Comparison of ENCODE assay signal across 4 worm cellular contexts in the genomic region with DNA sequence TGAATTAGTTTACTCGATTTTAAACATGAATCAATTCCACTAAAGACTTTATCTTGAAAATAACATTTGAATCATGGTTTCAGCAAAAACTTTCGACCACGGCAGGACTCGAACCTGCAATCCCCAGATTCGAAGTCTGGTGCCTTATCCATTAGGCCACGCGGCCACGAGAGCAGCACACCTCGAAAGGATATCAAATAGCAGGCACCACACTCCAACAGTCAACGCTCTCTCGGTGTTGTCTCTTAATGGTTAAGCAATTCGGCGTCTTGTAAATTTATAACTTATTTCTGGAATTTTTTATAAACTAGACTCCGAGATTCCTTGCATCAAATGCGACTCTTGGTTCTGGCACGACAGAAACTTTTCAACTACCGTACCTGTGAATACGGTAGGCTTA.
TF ChIP-seq lines count a peak whose summit lies in the region.

No protein-coding gene starts in this region.

TF ChIP-seq in whole organism, L2 larva, 48 proteins besides CTCF, POLR2A, EP300 and RAD21 (continued from another document):
- TF ChIP-seq sma-9 (GFP tag; optimal IDR thresholded peaks at IDR 0.05; lab: Kevin White, UChicago), result peak; percentile 55
- TF ChIP-seq sma-9 (tag; optimal IDR thresholded peaks at IDR 0.05; lab: Kevin White, UChicago), result no peak
- TF ChIP-seq nhr-12 (tag; optimal IDR thresholded peaks at IDR 0.05; lab: Kevin White, UChicago), result no peak
- TF ChIP-seq egl-27 (tag; optimal IDR thresholded peaks at IDR 0.05; lab: Kevin White, UChicago), result no peak
- peak; percentile 61 to 78 for TF ChIP-seq lsy-2 (tag; optimal IDR thresholded peaks at IDR 0.05; lab: Kevin White, UChicago)
- peak; percentile 61 for TF ChIP-seq crh-2 (tag; optimal IDR thresholded peaks at IDR 0.05; lab: Kevin White, UChicago)
- TF ChIP-seq nhr-6 (tag; optimal IDR thresholded peaks at IDR 0.05; lab: Kevin White, UChicago), result no peak
- peak; percentile 52 for TF ChIP-seq unc-55 (GFP tag; optimal IDR thresholded peaks at IDR 0.05; lab: Kevin White, UChicago)
- TF ChIP-seq nhr-21 (tag; optimal IDR thresholded peaks at IDR 0.05; lab: Kevin White, UChicago), result peak; percentile 74
- TF ChIP-seq C34F6.9 (tag; optimal IDR thresholded peaks at IDR 0.05; lab: Kevin White, UChicago), result peak; percentile 44
- TF ChIP-seq F13H6.1 (tag; optimal IDR thresholded peaks at IDR 0.05; lab: Kevin White, UChicago), result peak; percentile 55
- TF ChIP-seq ceh-16 (tag; optimal IDR thresholded peaks at IDR 0.05; lab: Kevin White, UChicago), result no peak
- no peak for TF ChIP-seq unc-62 (GFP tag; optimal IDR thresholded peaks at IDR 0.05; lab: Kevin White, UChicago)
- no peak for TF ChIP-seq unc-39 (tag; optimal IDR thresholded peaks at IDR 0.05; lab: Kevin White, UChicago)
- peak; percentile 73 for TF ChIP-seq nhr-129 (tag; optimal IDR thresholded peaks at IDR 0.05; lab: Kevin White, UChicago)
- TF ChIP-seq dmd-4 (tag; optimal IDR thresholded peaks at IDR 0.05; lab: Kevin White, UChicago), result no peak
- TF ChIP-seq nhr-10 (tag; optimal IDR thresholded peaks at IDR 0.05; lab: Kevin White, UChicago), result no peak
- TF ChIP-seq mab-5 (tag; optimal IDR thresholded peaks at IDR 0.05; lab: Kevin White, UChicago), result no peak
- TF ChIP-seq Y55F3AM.14 (GFP tag; optimal IDR thresholded peaks at IDR 0.05; lab: Kevin White, UChicago), result peak; percentile 63
- no peak for TF ChIP-seq alr-1 (tag; optimal IDR thresholded peaks at IDR 0.05; lab: Kevin White, UChicago)
- TF ChIP-seq peb-1 (tag; optimal IDR thresholded peaks at IDR 0.05; lab: Kevin White, UChicago), result no peak
- no peak for TF ChIP-seq lin-39 (tag; optimal IDR thresholded peaks at IDR 0.05; lab: Kevin White, UChicago)

TF ChIP-seq in whole organism, L4 larva, 104 proteins besides CTCF, POLR2A, EP300 and RAD21 (continued from another document and continues in another):
- TF ChIP-seq dmd-8 (GFP tag; IDR thresholded peaks at IDR 0.05; lab: Robert Waterston, UW) (peak; percentile 86), mdl-1 (tag; optimal IDR thresholded peaks at IDR 0.05; lab: Kevin White, UChicago) (no peak), dmd-6 (GFP tag; IDR thresholded peaks at IDR 0.05; lab: Robert Waterston, UW) (peak; percentile 54), sdz-12 (GFP tag; optimal IDR thresholded peaks at IDR 0.05; lab: Kevin White, UChicago) (peak; percentile 53), nhr-237 (tag; optimal IDR thresholded peaks at IDR 0.05; lab: Kevin White, UChicago) (no peak), fkh-10 (GFP tag; optimal IDR thresholded peaks at IDR 0.05; lab: Kevin White, UChicago) (no peak), ctbp-1 (GFP tag; IDR thresholded peaks at IDR 0.05; lab: Robert Waterston, UW) (peak; percentile 87), nhr-76 (tag; optimal IDR thresholded peaks at IDR 0.05; lab: Kevin White, UChicago) (no peak), lsy-2 (tag; optimal IDR thresholded peaks at IDR 0.05; lab: Kevin White, UChicago) (peak; percentile 13 to 88), nhr-77 (tag; optimal IDR thresholded peaks at IDR 0.05; lab: Kevin White, UChicago) (no peak), spr-3 (GFP tag; optimal IDR thresholded peaks at IDR 0.05; lab: Kevin White, UChicago) (peak; percentile 84), mxl-3 (GFP tag; optimal IDR thresholded peaks at IDR 0.05; lab: Kevin White, UChicago) (no peak), nhr-25 (tag; optimal IDR thresholded peaks at IDR 0.05; lab: Kevin White, UChicago; ENCODE audit: borderline replicate concordance, insufficient read depth) (peak; percentile 79), egl-27 (tag; optimal IDR thresholded peaks at IDR 0.05; lab: Kevin White, UChicago) (no peak), madf-9 (GFP tag; conservative IDR thresholded peaks at IDR 0.05; lab: Robert Waterston, UW) (peak; percentile 52; the same call in 1 of the 2 replicates), lin-15B (tag; optimal IDR thresholded peaks at IDR 0.05; lab: Kevin White, UChicago) (no peak), ceh-32 (tag; optimal IDR thresholded peaks at IDR 0.05; lab: Kevin White, UChicago; ENCODE audit: poor library complexity) (no peak), T26A8.4 (GFP tag; IDR thresholded peaks at IDR 0.05; lab: Robert Waterston, UW) (peak; percentile 87), Y5F2A.4 (GFP tag; optimal IDR thresholded peaks at IDR 0.05; lab: Kevin White, UChicago) (peak; percentile 77), nhr-42 (GFP tag; IDR thresholded peaks at IDR 0.05; lab: Robert Waterston, UW) (peak; percentile 78), T20F7.1 (GFP tag; optimal IDR thresholded peaks at IDR 0.05; lab: Kevin White, UChicago) (no peak), lin-13 (GFP tag; optimal IDR thresholded peaks at IDR 0.05; lab: Kevin White, UChicago) (peak; percentile 64), R02D3.7 (tag; optimal IDR thresholded peaks at IDR 0.05; lab: Kevin White, UChicago) (no peak), attf-4 (tag; optimal IDR thresholded peaks at IDR 0.05; lab: Kevin White, UChicago) (no peak), lim-7 (GFP tag; IDR thresholded peaks at IDR 0.05; lab: Robert Waterston, UW) (peak; percentile 84), madf-5 (GFP tag; IDR thresholded peaks at IDR 0.05; lab: Robert Waterston, UW) (peak; percentile 29 to 88; a peak in 3 of 4 replicates), lin-39 (tag; optimal IDR thresholded peaks at IDR 0.05; lab: Kevin White, UChicago) (no peak), gei-8 (GFP tag; optimal IDR thresholded peaks at IDR 0.05; lab: Kevin White, UChicago) (peak; percentile 80), ceh-28 (tag; optimal IDR thresholded peaks at IDR 0.05; lab: Kevin White, UChicago) (no peak), hlh-30 (tag; optimal IDR thresholded peaks at IDR 0.05; lab: Kevin White, UChicago; ENCODE audit: insufficient read depth) (peak; percentile 69), hmg-1.1 (GFP tag; IDR thresholded peaks at IDR 0.05; lab: Robert Waterston, UW) (peak; percentile 75), set-16 (GFP tag; IDR thresholded peaks at IDR 0.05; lab: Robert Waterston, UW) (no peak), F49E8.2 (tag; optimal IDR thresholded peaks at IDR 0.05; lab: Kevin White, UChicago; ENCODE audit: borderline replicate concordance) (peak; percentile 59), aha-1 (tag; lab: Kevin White, UChicago) (peak; percentile 35), jun-1 (tag; optimal IDR thresholded peaks at IDR 0.05; lab: Kevin White, UChicago) (no peak), F37D6.2 (tag; optimal IDR thresholded peaks at IDR 0.05; lab: Kevin White, UChicago) (peak; percentile 41)

TF ChIP-seq in whole organism, late embryonic, 69 proteins besides CTCF, POLR2A, EP300 and RAD21 (continued from another document and continues in another):
- TF ChIP-seq hlh-6 (tag; optimal IDR thresholded peaks at IDR 0.05; lab: Kevin White, UChicago), result peak; percentile 90
- TF ChIP-seq ztf-16 (tag; optimal IDR thresholded peaks at IDR 0.05; lab: Kevin White, UChicago), result peak; percentile 90
- peak; percentile 89 for TF ChIP-seq ceh-19 (GFP tag; optimal IDR thresholded peaks at IDR 0.05; lab: Kevin White, UChicago)
- no peak for TF ChIP-seq pha-4 (tag; optimal IDR thresholded peaks at IDR 0.05; lab: Kevin White, UChicago)
- peak; percentile 78 for TF ChIP-seq sdc-2 (tag; optimal IDR thresholded peaks at IDR 0.05; lab: Kevin White, UChicago)
- TF ChIP-seq K02D7.2 (tag; optimal IDR thresholded peaks at IDR 0.05; lab: Kevin White, UChicago), result peak; percentile 66
- peak; percentile 61 for TF ChIP-seq rnt-1 (tag; optimal IDR thresholded peaks at IDR 0.05; lab: Kevin White, UChicago)
- TF ChIP-seq syd-9 (tag; optimal IDR thresholded peaks at IDR 0.05; lab: Kevin White, UChicago), result peak; percentile 87
- peak; percentile 85 for TF ChIP-seq gmeb-2 (tag; optimal IDR thresholded peaks at IDR 0.05; lab: Kevin White, UChicago)
- peak; percentile 30 for TF ChIP-seq ceh-30 (tag; optimal IDR thresholded peaks at IDR 0.05; lab: Kevin White, UChicago)
- peak; percentile 78 for TF ChIP-seq unc-3 (GFP tag; conservative IDR thresholded peaks at IDR 0.05; lab: Robert Waterston, UW)
- TF ChIP-seq unc-3 (tag; optimal IDR thresholded peaks at IDR 0.05; lab: Kevin White, UChicago), result peak; percentile 86
- TF ChIP-seq mec-3 (tag; optimal IDR thresholded peaks at IDR 0.05; lab: Kevin White, UChicago; ENCODE audit: borderline replicate concordance), result no peak
- peak; percentile 83 for TF ChIP-seq hlh-13 (GFP tag; optimal IDR thresholded peaks at IDR 0.05; lab: Kevin White, UChicago)
- peak; percentile 84 for TF ChIP-seq T23F11.4 (GFP tag; optimal IDR thresholded peaks at IDR 0.05; lab: Kevin White, UChicago)
- no peak for TF ChIP-seq pag-3 (tag; optimal IDR thresholded peaks at IDR 0.05; lab: Kevin White, UChicago; ENCODE audit: borderline replicate concordance)
- peak; percentile 42 for TF ChIP-seq ceh-22 (tag; optimal IDR thresholded peaks at IDR 0.05; lab: Kevin White, UChicago)
- peak; percentile 15 for TF ChIP-seq ets-4 (tag; optimal IDR thresholded peaks at IDR 0.05; lab: Kevin White, UChicago)
- peak; percentile 46 for TF ChIP-seq pqm-1 (tag; optimal IDR thresholded peaks at IDR 0.05; lab: Kevin White, UChicago)
- peak; percentile 79 for TF ChIP-seq ceh-48 (tag; optimal IDR thresholded peaks at IDR 0.05; lab: Kevin White, UChicago)
- peak; percentile 65 for TF ChIP-seq dmd-4 (tag; optimal IDR thresholded peaks at IDR 0.05; lab: Kevin White, UChicago; ENCODE audit: borderline replicate concordance)
- peak; percentile 67 for TF ChIP-seq C08G9.2 (tag; optimal IDR thresholded peaks at IDR 0.05; lab: Kevin White, UChicago)
- peak; percentile 69 for TF ChIP-seq fax-1 (tag; optimal IDR thresholded peaks at IDR 0.05; lab: Kevin White, UChicago)
- peak; percentile 54 for TF ChIP-seq zip-5 (tag; optimal IDR thresholded peaks at IDR 0.05; lab: Kevin White, UChicago)
- peak; percentile 41 for TF ChIP-seq nfya-1 (tag; optimal IDR thresholded peaks at IDR 0.05; lab: Kevin White, UChicago)
- peak; percentile 85 for TF ChIP-seq ceh-45 (GFP tag; IDR thresholded peaks at IDR 0.05; lab: Robert Waterston, UW)
- peak; percentile 83 for TF ChIP-seq sox-2 (GFP tag; IDR thresholded peaks at IDR 0.05; lab: Robert Waterston, UW)
- TF ChIP-seq C38D4.7 (GFP tag; optimal IDR thresholded peaks at IDR 0.05; lab: Kevin White, UChicago), result peak; percentile 86
- TF ChIP-seq nhr-11 (tag; optimal IDR thresholded peaks at IDR 0.05; lab: Kevin White, UChicago), result no peak
- TF ChIP-seq che-1 (tag; optimal IDR thresholded peaks at IDR 0.05; lab: Kevin White, UChicago), result peak; percentile 87
- no peak for TF ChIP-seq pax-1 (tag; optimal IDR thresholded peaks at IDR 0.05; lab: Kevin White, UChicago)
- TF ChIP-seq ceh-31 (tag; optimal IDR thresholded peaks at IDR 0.05; lab: Kevin White, UChicago), result peak; percentile 69
- peak; percentile 91 for TF ChIP-seq tbx-2 (tag; optimal IDR thresholded peaks at IDR 0.05; lab: Kevin White, UChicago)
- TF ChIP-seq ceh-9 (tag; optimal IDR thresholded peaks at IDR 0.05; lab: Kevin White, UChicago), result peak; percentile 53
- TF ChIP-seq hlh-15 (tag; optimal IDR thresholded peaks at IDR 0.05; lab: Kevin White, UChicago), result peak; percentile 69
- peak; percentile 45 for TF ChIP-seq ceh-24 (tag; optimal IDR thresholded peaks at IDR 0.05; lab: Kevin White, UChicago)
- peak; percentile 83 for TF ChIP-seq ttx-3 (tag; optimal IDR thresholded peaks at IDR 0.05; lab: Kevin White, UChicago)
- TF ChIP-seq dve-1 (tag; optimal IDR thresholded peaks at IDR 0.05; lab: Kevin White, UChicago), result peak; percentile 95

TF ChIP-seq in whole organism, mixed stage, embryonic, 35 proteins besides CTCF, POLR2A, EP300 and RAD21 (continued from another document):
- TF ChIP-seq mab-5 (tag; optimal IDR thresholded peaks at IDR 0.05; lab: Kevin White, UChicago) (no peak), sptf-1 (tag; optimal IDR thresholded peaks at IDR 0.05; lab: Kevin White, UChicago) (peak; percentile 96), tbx-8 (GFP tag; optimal IDR thresholded peaks at IDR 0.05; lab: Kevin White, UChicago) (peak; percentile 82), ceh-83 (GFP tag; optimal IDR thresholded peaks at IDR 0.05; lab: Kevin White, UChicago) (peak; percentile 97), nhr-237 (tag; optimal IDR thresholded peaks at IDR 0.05; lab: Kevin White, UChicago) (no peak), unc-39 (tag; optimal IDR thresholded peaks at IDR 0.05; lab: Kevin White, UChicago) (peak; percentile 40), snpc-4 (tag; optimal IDR thresholded peaks at IDR 0.05; lab: Kevin White, UChicago) (no peak), nhr-28 (tag; optimal IDR thresholded peaks at IDR 0.05; lab: Kevin White, UChicago) (no peak)
